Worm (Caenorhabditis elegans) whole organism, L2 larva: ENCODE measurements around the gene tofu-6.

Experiments
- R02D3.7 ChIP-seq: fragments of 150-350 bp; optimal IDR thresholded peaks from 2 replicates; lab custom pipeline; 2014; ENCODE audit warnings: missing biosample characterization, missing genetic modification characterization
- ZK546.5 ChIP-seq: sonication (generic microtip); optimal IDR thresholded peaks from 2 replicates; lab custom pipeline; 2017; ENCODE audit warnings: missing biosample characterization, missing genetic modification characterization
- alr-1 ChIP-seq: fragments of 150-350 bp; optimal IDR thresholded peaks from 2 replicates; lab custom pipeline; 2014; ENCODE audit warnings: missing biosample characterization, missing genetic modification characterization
- aly-2 ChIP-seq: fragments of 150-350 bp; optimal IDR thresholded peaks from 2 replicates; lab custom pipeline; 2014; ENCODE audit warnings: missing biosample characterization, missing genetic modification characterization
- ama-1 ChIP-seq: fragments of 150-350 bp; optimal IDR thresholded peaks from 2 replicates; lab custom pipeline; 2018; ENCODE audit warnings: inconsistent platforms
- ceh-16 ChIP-seq: fragments of 150-350 bp; optimal IDR thresholded peaks from 2 replicates; lab custom pipeline; 2014; ENCODE audit warnings: missing biosample characterization, missing genetic modification characterization
- ceh-82 ChIP-seq: fragments of 150-350 bp; optimal IDR thresholded peaks from 2 replicates; lab custom pipeline; 2014; ENCODE audit warnings: missing biosample characterization, missing genetic modification characterization
- dmd-4 ChIP-seq: sonication (generic microtip); optimal IDR thresholded peaks from 2 replicates; lab custom pipeline; 2017; ENCODE audit warnings: missing biosample characterization, missing genetic modification characterization
- egl-27 ChIP-seq: sonication (generic microtip); optimal IDR thresholded peaks from 3 replicates; lab custom pipeline; 2017; ENCODE audit warnings: missing biosample characterization, missing genetic modification reagents, missing genetic modification characterization
- elt-1 ChIP-seq: fragments of 150-350 bp; optimal IDR thresholded peaks from 2 replicates; lab custom pipeline; 2014; ENCODE audit warnings: missing biosample characterization, missing genetic modification characterization
- elt-3 ChIP-seq: sonication (generic microtip); optimal IDR thresholded peaks from 2 replicates; lab custom pipeline; 2017; ENCODE audit warnings: missing biosample characterization, missing genetic modification characterization
- fos-1 ChIP-seq: fragments of 150-350 bp; optimal IDR thresholded peaks from 2 replicates; lab custom pipeline; 2014; ENCODE audit warnings: missing biosample characterization, missing genetic modification characterization
- lin-11 ChIP-seq: fragments of 150-350 bp; sonication (generic microtip); optimal IDR thresholded peaks from 2 replicates; lab custom pipeline; 2014; ENCODE audit warnings: missing biosample characterization, missing genetic modification characterization, inconsistent platforms, mixed read lengths
- lin-13 ChIP-seq: fragments of 150-350 bp; optimal IDR thresholded peaks from 2 replicates; lab custom pipeline; 2014; ENCODE audit warnings: missing biosample characterization, missing genetic modification reagents, missing genetic modification characterization
- lin-39 ChIP-seq: fragments of 150-350 bp; optimal IDR thresholded peaks from 2 replicates; lab custom pipeline; 2014; ENCODE audit warnings: missing biosample characterization, missing genetic modification reagents, missing genetic modification characterization
- mab-5 ChIP-seq: fragments of 150-350 bp; optimal IDR thresholded peaks from 2 replicates; lab custom pipeline; 2014; ENCODE audit warnings: missing biosample characterization, missing genetic modification characterization
- mdl-1 ChIP-seq, 2 experiments: fragments of 150-350 bp in 1 of 2; sonication (generic microtip) in 1 of 2; optimal IDR thresholded peaks; 2 replicates each; lab custom pipeline; 2017; ENCODE audit warnings: missing biosample characterization in 2 of 2, missing genetic modification characterization in 2 of 2
- nhr-10 ChIP-seq: sonication (generic microtip); optimal IDR thresholded peaks from 2 replicates; lab custom pipeline; 2017; ENCODE audit warnings: missing biosample characterization, missing genetic modification characterization
- nhr-11 ChIP-seq: fragments of 150-350 bp; optimal IDR thresholded peaks from 2 replicates; lab custom pipeline; 2014; ENCODE audit warnings: missing biosample characterization, missing genetic modification characterization
- nhr-12 ChIP-seq: fragments of 150-350 bp; optimal IDR thresholded peaks from 2 replicates; lab custom pipeline; 2014; ENCODE audit warnings: missing biosample characterization, missing genetic modification characterization
- nhr-23 ChIP-seq: fragments of 150-350 bp; optimal IDR thresholded peaks from 2 replicates; lab custom pipeline; 2014; ENCODE audit warnings: missing biosample characterization, missing genetic modification reagents, missing genetic modification characterization
- nhr-25 ChIP-seq: fragments of 150-350 bp; sonication (generic microtip); optimal IDR thresholded peaks from 3 replicates; lab custom pipeline; 2014; ENCODE audit warnings: missing biosample characterization, missing genetic modification characterization
- nhr-77 ChIP-seq: fragments of 150-350 bp; optimal IDR thresholded peaks from 2 replicates; lab custom pipeline; 2014; ENCODE audit warnings: missing biosample characterization, missing genetic modification characterization
- peb-1 ChIP-seq: fragments of 150-350 bp; optimal IDR thresholded peaks from 2 replicates; lab custom pipeline; 2014; ENCODE audit warnings: missing biosample characterization, missing genetic modification characterization
- sem-4 ChIP-seq: fragments of 150-350 bp; optimal IDR thresholded peaks from 2 replicates; lab custom pipeline; 2014; ENCODE audit warnings: missing biosample characterization, missing genetic modification reagents, missing genetic modification characterization
- skn-1 ChIP-seq: sonication (generic microtip); optimal IDR thresholded peaks from 2 replicates; lab custom pipeline; 2017; ENCODE audit warnings: missing biosample characterization, missing genetic modification characterization
- sma-3 ChIP-seq: sonication (generic microtip); optimal IDR thresholded peaks from 2 replicates; lab custom pipeline; 2016; ENCODE audit warnings: missing genetic modification reagents, missing genetic modification characterization, missing compliant biosample characterization
- sma-9 ChIP-seq, 2 experiments: fragments of 150-350 bp in 1 of 2; sonication (generic microtip) in 1 of 2; optimal IDR thresholded peaks; 2 replicates each; lab custom pipeline; 2014 to 2016; ENCODE audit warnings: missing genetic modification characterization in 2 of 2, mild to moderate bottlenecking in 1 of 2, missing biosample characterization in 1 of 2, missing compliant biosample characterization in 1 of 2, missing genetic modification reagents in 1 of 2, moderate library complexity in 1 of 2
- snpc-4 ChIP-seq: fragments of 150-350 bp; optimal IDR thresholded peaks from 2 replicates; lab custom pipeline; 2014; ENCODE audit warnings: missing biosample characterization, missing genetic modification characterization
- unc-62 ChIP-seq: fragments of 150-350 bp; optimal IDR thresholded peaks from 2 replicates; lab custom pipeline; 2014; ENCODE audit warnings: missing biosample characterization, missing genetic modification reagents, missing genetic modification characterization
- zag-1 ChIP-seq: fragments of 150-350 bp; optimal IDR thresholded peaks from 2 replicates; lab custom pipeline; 2014; ENCODE audit warnings: missing biosample characterization, missing genetic modification characterization
- ztf-1 ChIP-seq: fragments of 200-800 bp; sonication (Bioruptor generic); conservative IDR thresholded peaks from 2 replicates; pipeline ENCODE4 v1.3.6; 2022; ENCODE audit warnings: missing genetic modification characterization, missing compliant biosample characterization

The tofu-6 gene

ce11 chrII:5408924-5409323, 12.1 kb upstream of the tofu-6 start, which contains the start of the genes EEED8.12 and EEED8.4:
Gene EEED8.12 (minus strand): TSS chrII:5409024.
Gene EEED8.4 (plus strand): TSS chrII:5409319.
- TF ChIP-seq egl-27 (tag; lab: Kevin White, UChicago): no peak
- TF ChIP-seq sma-9 (GFP tag; optimal IDR thresholded peaks at IDR 0.05; lab: Kevin White, UChicago): no peak
- TF ChIP-seq sma-9 (tag; optimal IDR thresholded peaks at IDR 0.05; lab: Kevin White, UChicago): no peak
- TF ChIP-seq sma-3 (GFP tag; lab: Kevin White, UChicago): no peak
- TF ChIP-seq nhr-10 (tag; lab: Kevin White, UChicago): no peak
- no peak for TF ChIP-seq nhr-77 (tag; lab: Kevin White, UChicago)
- TF ChIP-seq peb-1 (tag; lab: Kevin White, UChicago): no peak
- TF ChIP-seq, all 48 proteins: peak for 0

ce11 chrII:5412467-5412866, 8.6 kb upstream of the tofu-6 start, which contains the start of the genes EEED8.13 and EEED8.18:
Gene EEED8.13 (minus strand): TSS chrII:5412567.
Gene EEED8.18 (minus strand): TSS chrII:5412610.
- TF ChIP-seq nhr-77 (tag; lab: Kevin White, UChicago) (no peak), dmd-4 (tag; lab: Kevin White, UChicago) (no peak), elt-1 (tag; lab: Kevin White, UChicago) (no peak)

ce11 chrII:5414040-5414439, 7.0 kb upstream of the tofu-6 start, which contains the start of the genes EEED8.14 and EEED8.3:
Gene EEED8.14 (minus strand): TSS chrII:5414052.
Gene EEED8.3 (plus strand): TSS chrII:5414276.
- TF ChIP-seq sem-4 (tag; lab: Kevin White, UChicago): no peak
- TF ChIP-seq egl-27 (tag; lab: Kevin White, UChicago): no peak
- TF ChIP-seq lin-11 (tag; lab: Kevin White, UChicago): no peak
- no peak for TF ChIP-seq alr-1 (tag; lab: Kevin White, UChicago)
- no peak for TF ChIP-seq aly-2 (tag; lab: Kevin White, UChicago)
- TF ChIP-seq nhr-23 (tag; lab: Kevin White, UChicago): no peak
- TF ChIP-seq nhr-10 (tag; lab: Kevin White, UChicago): no peak
- TF ChIP-seq mab-5 (tag; lab: Kevin White, UChicago): no peak
- TF ChIP-seq nhr-12: no peak

ce11 chrII:5416204-5416764, 4.8 kb upstream of the tofu-6 start, which contains the start of gene EEED8.2:
Gene EEED8.2 (plus strand): TSS chrII:5416714.
- TF ChIP-seq ama-1 (lab: Kevin White, UChicago) (no peak), mab-5 (tag; lab: Kevin White, UChicago) (no peak), lin-13 (GFP tag; lab: Kevin White, UChicago) (no peak)

ce11 chrII:5417905-5418304, 3.1 kb upstream of the tofu-6 start:
- TF ChIP-seq dmd-4 (tag; lab: Kevin White, UChicago) (no peak), peb-1 (tag; lab: Kevin White, UChicago) (no peak), nhr-10 (tag; lab: Kevin White, UChicago) (no peak), ceh-16 (no peak)

ce11 chrII:5418317-5418716, 2.7 kb upstream of the tofu-6 start:
- TF ChIP-seq unc-62 (GFP tag; lab: Kevin White, UChicago): no peak
- no peak for TF ChIP-seq R02D3.7 (tag; lab: Kevin White, UChicago)
- no peak for TF ChIP-seq nhr-25
- no peak for TF ChIP-seq nhr-77 (tag; lab: Kevin White, UChicago)
- no peak for TF ChIP-seq ZK546.5 (tag; lab: Kevin White, UChicago)
- no peak for TF ChIP-seq lin-39 (tag; lab: Kevin White, UChicago)
- no peak for TF ChIP-seq snpc-4 (tag; lab: Kevin White, UChicago)
- TF ChIP-seq nhr-11 (tag; lab: Kevin White, UChicago): no peak
- no peak for TF ChIP-seq elt-3
- TF ChIP-seq zag-1: no peak
- TF ChIP-seq, all 48 proteins: peak for 0

- no peak for TF ChIP-seq nhr-11 (tag; lab: Kevin White, UChicago)
- no peak for TF ChIP-seq sem-4 (tag; lab: Kevin White, UChicago)
- no peak for TF ChIP-seq snpc-4 (tag; lab: Kevin White, UChicago)
- no peak for TF ChIP-seq nhr-10 (tag; lab: Kevin White, UChicago)
- no peak for TF ChIP-seq elt-1 (tag; lab: Kevin White, UChicago)
- no peak for TF ChIP-seq nhr-12
- TF ChIP-seq ceh-82 (tag; lab: Kevin White, UChicago): no peak
- TF ChIP-seq ztf-1 (GFP tag; lab: Robert Waterston, UW): no peak
- TF ChIP-seq peb-1 (tag; lab: Kevin White, UChicago): no peak
- no peak for TF ChIP-seq fos-1 (tag; lab: Kevin White, UChicago)
- no peak for TF ChIP-seq skn-1 (tag; lab: Kevin White, UChicago)
- no peak for TF ChIP-seq R02D3.7 (tag; lab: Kevin White, UChicago)
- no peak for TF ChIP-seq mdl-1 (tag; optimal IDR thresholded peaks at IDR 0.05; lab: Kevin White, UChicago)
- TF ChIP-seq aly-2 (tag; lab: Kevin White, UChicago): no peak
- TF ChIP-seq zag-1: no peak
- no peak for TF ChIP-seq ceh-16
- TF ChIP-seq nhr-25: no peak
- no peak for TF ChIP-seq ama-1 (lab: Kevin White, UChicago)
- TF ChIP-seq sma-3 (GFP tag; lab: Kevin White, UChicago): no peak
Measured at ce11 chrII:5418929-5419328, 2.1 kb upstream of the tofu-6 start, which contains the start of gene EEED8.15. Gene EEED8.15 (plus strand): TSS chrII:5419229.
